Worm (Caenorhabditis elegans): ENCODE measurements around the gene F35C11.2.

DNA sequence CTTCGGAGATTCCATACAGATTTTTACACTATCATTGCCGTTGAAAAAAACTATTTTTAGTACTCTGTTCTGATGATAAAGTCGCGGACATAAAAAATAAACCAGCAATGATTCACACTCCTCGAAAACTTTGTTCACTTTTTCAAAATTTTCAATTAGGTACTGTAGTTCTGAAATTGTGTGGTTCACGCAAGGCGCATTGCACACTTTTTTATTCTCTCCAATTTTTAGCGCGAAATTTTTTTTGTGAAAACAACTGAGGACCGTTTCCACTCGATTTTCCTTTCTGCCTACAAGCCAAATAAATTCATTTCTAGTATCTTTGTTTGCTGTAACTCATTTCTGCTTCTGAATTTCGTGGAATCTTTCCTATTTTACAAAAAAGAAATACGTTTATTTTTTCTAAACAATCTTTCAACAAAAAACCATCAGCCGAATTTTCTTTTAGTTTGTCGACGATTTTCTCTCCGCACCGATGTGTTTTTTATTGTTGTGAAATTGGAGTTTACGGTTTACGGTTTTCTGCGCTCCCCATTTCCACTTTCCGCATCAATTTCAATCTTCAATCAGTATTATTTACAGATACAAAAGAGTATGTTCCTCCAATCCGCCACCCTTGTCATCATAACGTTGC is 4.6 kb upstream of the F35C11.2 start, which contains the start of gene F35C11.5:
- TF ChIP-seq elt-3 (tag; optimal IDR thresholded peaks at IDR 0.05) = no peak
- TF ChIP-seq snpc-4 (tag; optimal IDR thresholded peaks at IDR 0.05) = no peak
- TF ChIP-seq M03D4.4 (tag; optimal IDR thresholded peaks at IDR 0.05) = no peak
- TF ChIP-seq pha-4 (tag; optimal IDR thresholded peaks at IDR 0.05) = no peak
- no peak for TF ChIP-seq sptf-1 (tag; optimal IDR thresholded peaks at IDR 0.05)
- no peak for TF ChIP-seq ceh-83 (GFP tag; optimal IDR thresholded peaks at IDR 0.05)
- TF ChIP-seq nhr-237 (tag; optimal IDR thresholded peaks at IDR 0.05) = no peak
- no peak for TF ChIP-seq mep-1 (tag; optimal IDR thresholded peaks at IDR 0.05)
- TF ChIP-seq unc-62 (GFP tag; optimal IDR thresholded peaks at IDR 0.05) = no peak

Data from whole organism, mixed stage, embryonic.